Worm (Caenorhabditis elegans) whole organism, late embryonic: Measurements from ENCODE around the gene R04F11.5.

ENCODE experiments used
- C08G9.2 ChIP-seq: sonication (generic microtip); optimal IDR thresholded peaks from 2 replicates; lab custom pipeline; 2016; ENCODE audit warnings: mild to moderate bottlenecking, missing genetic modification characterization, moderate library complexity, missing compliant biosample characterization
- C38D4.7 ChIP-seq: fragments of 200-800 bp; sonication (Bioruptor generic); optimal IDR thresholded peaks from 2 replicates; lab custom pipeline; 2018; ENCODE audit warnings: mild to moderate bottlenecking, missing genetic modification characterization, moderate library complexity, missing compliant biosample characterization
- F13H6.1 ChIP-seq: sonication (generic microtip); optimal IDR thresholded peaks from 2 replicates; lab custom pipeline; 2016; ENCODE audit warnings: missing genetic modification characterization, missing compliant biosample characterization
- K09A11.1 ChIP-seq: sonication (generic microtip); optimal IDR thresholded peaks from 2 replicates; lab custom pipeline; 2017; ENCODE audit warnings: antibody characterized with exemption, mild to moderate bottlenecking, missing genetic modification characterization, missing compliant biosample characterization; ENCODE audit not compliant: insufficient read depth
- T23F11.4 ChIP-seq: fragments of 200-800 bp; sonication (Bioruptor generic); optimal IDR thresholded peaks from 2 replicates; lab custom pipeline; 2018; ENCODE audit warnings: mild to moderate bottlenecking, missing genetic modification characterization, missing compliant biosample characterization
- Y22D7AL.16 ChIP-seq: sonication (generic microtip); optimal IDR thresholded peaks from 2 replicates; lab custom pipeline; 2016; ENCODE audit warnings: missing genetic modification characterization, missing compliant biosample characterization
- ahr-1 ChIP-seq: sonication (generic microtip); optimal IDR thresholded peaks from 2 replicates; lab custom pipeline; 2016; ENCODE audit warnings: missing genetic modification characterization, missing compliant biosample characterization
- ceh-14 ChIP-seq: sonication (generic microtip); optimal IDR thresholded peaks from 2 replicates; lab custom pipeline; 2016; ENCODE audit warnings: missing genotype, missing genetic modification characterization, missing compliant biosample characterization
- ceh-2 ChIP-seq: sonication (generic microtip); optimal IDR thresholded peaks from 2 replicates; lab custom pipeline; 2016; ENCODE audit warnings: missing genotype, missing genetic modification characterization, missing compliant biosample characterization
- ceh-22 ChIP-seq: sonication (generic microtip); optimal IDR thresholded peaks from 2 replicates; lab custom pipeline; 2017; ENCODE audit warnings: missing biosample characterization, missing genetic modification characterization
- ceh-30 ChIP-seq: fragments of 150-350 bp; optimal IDR thresholded peaks from 2 replicates; lab custom pipeline; 2014; ENCODE audit warnings: missing biosample characterization, missing genetic modification characterization
- ceh-34 ChIP-seq: sonication (generic microtip); optimal IDR thresholded peaks from 2 replicates; lab custom pipeline; 2016; ENCODE audit warnings: mild to moderate bottlenecking, missing genetic modification characterization, missing compliant biosample characterization
- ceh-45 ChIP-seq: fragments of 200-800 bp; sonication (Bioruptor generic); IDR thresholded peaks from 2 replicates; pipeline ENCODE4 v1.3.6; 2022; ENCODE audit warnings: missing genetic modification reagents, missing genetic modification characterization, missing compliant biosample characterization
- ceh-6 ChIP-seq: fragments of 200-800 bp; sonication (Bioruptor generic); optimal IDR thresholded peaks from 2 replicates; lab custom pipeline; 2018; ENCODE audit warnings: mild to moderate bottlenecking, missing genetic modification characterization, missing compliant biosample characterization
- che-1 ChIP-seq: sonication (generic microtip); optimal IDR thresholded peaks from 2 replicates; lab custom pipeline; 2016; ENCODE audit warnings: mild to moderate bottlenecking, missing genetic modification characterization, missing compliant biosample characterization
- dmd-4 ChIP-seq: sonication (generic microtip); optimal IDR thresholded peaks from 2 replicates; lab custom pipeline; 2016; ENCODE audit warnings: borderline replicate concordance, missing genetic modification characterization, missing compliant biosample characterization
- dve-1 ChIP-seq: sonication (generic microtip); optimal IDR thresholded peaks from 2 replicates; lab custom pipeline; 2017; ENCODE audit warnings: antibody characterized with exemption, mild to moderate bottlenecking, missing genetic modification characterization, missing compliant biosample characterization
- elt-4 ChIP-seq: sonication (generic microtip); optimal IDR thresholded peaks from 2 replicates; lab custom pipeline; 2016; ENCODE audit warnings: missing genetic modification characterization, missing compliant biosample characterization
- eyg-1 ChIP-seq: sonication (generic microtip); optimal IDR thresholded peaks from 2 replicates; lab custom pipeline; 2016; ENCODE audit warnings: missing genotype, missing genetic modification characterization, missing compliant biosample characterization
- fkh-10 ChIP-seq: fragments of 150-350 bp; optimal IDR thresholded peaks from 2 replicates; lab custom pipeline; 2014; ENCODE audit warnings: missing biosample characterization, missing genetic modification reagents, missing genetic modification characterization
- fkh-6 ChIP-seq: sonication (generic microtip); optimal IDR thresholded peaks from 2 replicates; lab custom pipeline; 2016; ENCODE audit warnings: missing genetic modification characterization, missing compliant biosample characterization
- hlh-13 ChIP-seq: fragments of 200-800 bp; sonication (Bioruptor generic); optimal IDR thresholded peaks from 2 replicates; lab custom pipeline; 2018; ENCODE audit warnings: mild to moderate bottlenecking, missing genetic modification characterization, missing compliant biosample characterization
- hlh-15 ChIP-seq: sonication (generic microtip); optimal IDR thresholded peaks from 2 replicates; lab custom pipeline; 2016; ENCODE audit warnings: missing genetic modification characterization, missing compliant biosample characterization
- hlh-30 ChIP-seq: sonication (generic microtip); optimal IDR thresholded peaks from 2 replicates; lab custom pipeline; 2017; ENCODE audit warnings: antibody characterized with exemption, missing genetic modification characterization, missing compliant biosample characterization; ENCODE audit not compliant: insufficient read depth
- lim-6 ChIP-seq: sonication (generic microtip); optimal IDR thresholded peaks from 2 replicates; lab custom pipeline; 2016; ENCODE audit warnings: missing genetic modification characterization, missing compliant biosample characterization
- lin-11 ChIP-seq: fragments of 200-800 bp; sonication (Bioruptor generic); optimal IDR thresholded peaks from 2 replicates; lab custom pipeline; 2018; ENCODE audit warnings: mild to moderate bottlenecking, missing genetic modification characterization, missing compliant biosample characterization
- madf-2 ChIP-seq: sonication (generic microtip); optimal IDR thresholded peaks from 2 replicates; lab custom pipeline; 2017; ENCODE audit warnings: missing genetic modification characterization, missing compliant biosample characterization
- nhr-11 ChIP-seq: fragments of 150-350 bp; optimal IDR thresholded peaks from 2 replicates; lab custom pipeline; 2014; ENCODE audit warnings: missing biosample characterization, missing genetic modification characterization
- nhr-232 ChIP-seq: sonication (generic microtip); optimal IDR thresholded peaks from 2 replicates; lab custom pipeline; 2016; ENCODE audit warnings: missing genetic modification characterization, missing compliant biosample characterization
- pag-3 ChIP-seq: sonication (generic microtip); optimal IDR thresholded peaks from 2 replicates; lab custom pipeline; 2016; ENCODE audit warnings: missing compliant biosample characterization, missing genetic modification characterization, borderline replicate concordance
- pax-1 ChIP-seq: fragments of 150-350 bp; optimal IDR thresholded peaks from 2 replicates; lab custom pipeline; 2014; ENCODE audit warnings: missing biosample characterization, missing genetic modification characterization
- pha-2 ChIP-seq: sonication (generic microtip); optimal IDR thresholded peaks from 2 replicates; lab custom pipeline; 2017; ENCODE audit warnings: mild to moderate bottlenecking, missing genetic modification characterization, missing compliant biosample characterization
- pha-4 ChIP-seq: fragments of 150-350 bp; optimal IDR thresholded peaks from 2 replicates; lab custom pipeline; 2018; ENCODE audit warnings: missing biosample characterization, missing genetic modification reagents, missing genetic modification characterization
- pros-1 ChIP-seq: fragments of 150-350 bp; optimal IDR thresholded peaks from 2 replicates; lab custom pipeline; 2014; ENCODE audit warnings: missing biosample characterization, missing genetic modification reagents, missing genetic modification characterization
- sdc-2 ChIP-seq: sonication (generic microtip); optimal IDR thresholded peaks from 2 replicates; lab custom pipeline; 2016; ENCODE audit warnings: missing genotype, missing genetic modification characterization, missing compliant biosample characterization
- tbx-7 ChIP-seq: sonication (generic microtip); optimal IDR thresholded peaks from 2 replicates; lab custom pipeline; 2016; ENCODE audit warnings: missing genotype, missing genetic modification characterization, missing compliant biosample characterization
- ttx-3 ChIP-seq: sonication (generic microtip); optimal IDR thresholded peaks from 2 replicates; lab custom pipeline; 2016; ENCODE audit warnings: missing genetic modification reagents, missing genetic modification characterization, missing compliant biosample characterization
- unc-42 ChIP-seq: sonication (generic microtip); optimal IDR thresholded peaks from 2 replicates; lab custom pipeline; 2016; ENCODE audit warnings: missing genotype, missing genetic modification characterization, missing compliant biosample characterization
- unc-55 ChIP-seq: sonication (generic microtip); optimal IDR thresholded peaks from 2 replicates; lab custom pipeline; 2017; ENCODE audit warnings: missing biosample characterization, missing genetic modification reagents, missing genetic modification characterization
- zip-5 ChIP-seq: sonication (generic microtip); optimal IDR thresholded peaks from 2 replicates; lab custom pipeline; 2016; ENCODE audit warnings: missing genetic modification characterization, missing compliant biosample characterization

The R04F11.5 gene

DNA sequence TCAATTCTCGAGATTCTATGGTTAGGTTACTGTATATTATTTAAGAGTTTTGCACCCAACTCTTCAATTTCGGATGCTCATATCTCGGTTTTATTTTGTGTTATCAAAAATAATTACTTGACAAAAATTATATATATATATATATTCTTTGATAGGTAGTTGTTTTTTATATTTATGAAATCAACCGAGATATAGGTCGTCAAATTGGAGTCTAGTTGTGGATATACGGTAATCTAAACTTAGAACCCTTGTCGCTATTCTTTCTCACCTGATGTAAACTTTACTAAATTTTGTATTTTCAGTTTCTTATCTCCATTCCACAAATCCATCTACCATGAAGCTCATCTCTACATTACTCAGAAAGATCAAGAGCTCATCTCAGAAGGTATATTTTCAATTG is 34.6 kb downstream of the R04F11.5 start, which contains the start of gene F55C5.10:
F55C5.10 (plus strand) TSS at position 301 of the 400 bp plus-strand sequence.
- TF ChIP-seq che-1 (tag; lab: Kevin White, UChicago) = no peak
- no peak for TF ChIP-seq pha-2 (tag; lab: Kevin White, UChicago)
- TF ChIP-seq sdc-2 = no peak
- no peak for TF ChIP-seq Y22D7AL.16 (tag; lab: Kevin White, UChicago)
- TF ChIP-seq lin-11 = no peak
- no peak for TF ChIP-seq madf-2 (tag; lab: Kevin White, UChicago)
- no peak for TF ChIP-seq ceh-30
- TF ChIP-seq C08G9.2 (tag; lab: Kevin White, UChicago) = no peak
- TF ChIP-seq pha-4 (tag; lab: Kevin White, UChicago) = no peak
- TF ChIP-seq T23F11.4 = no peak
- TF ChIP-seq elt-4 (tag; lab: Kevin White, UChicago) = no peak

DNA sequence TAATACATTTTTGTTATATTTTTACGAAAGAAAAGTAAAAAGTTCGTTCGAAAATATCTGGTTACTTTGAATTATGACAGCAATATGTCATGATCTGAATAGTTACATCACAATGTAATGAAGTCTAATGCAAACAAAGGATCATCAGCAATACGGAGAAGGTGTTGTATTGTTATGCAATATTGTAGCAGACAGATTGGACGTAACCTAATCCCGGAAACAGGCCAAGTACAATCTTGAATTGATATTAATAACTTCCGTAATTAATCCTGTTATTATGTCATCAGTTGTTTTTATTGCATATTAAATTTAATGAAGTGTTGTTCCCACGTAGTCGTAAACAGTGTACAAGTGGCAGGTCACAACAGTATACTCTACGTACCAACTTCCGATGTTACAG is 36.3 kb downstream of the R04F11.5 start:
- no peak for TF ChIP-seq dmd-4

ce11 chrV:12276946-12277345 is 40.9 kb downstream of the R04F11.5 start, which contains the start of gene bnc-1:
Gene bnc-1 (minus strand): TSS chrV:12277046.
- no peak for TF ChIP-seq ceh-34 (tag; lab: Kevin White, UChicago)
- no peak for TF ChIP-seq hlh-30 (tag; lab: Kevin White, UChicago)
- TF ChIP-seq ahr-1 (tag; lab: Kevin White, UChicago) = no peak
- TF ChIP-seq hlh-15 (tag; lab: Kevin White, UChicago) = no peak
- TF ChIP-seq tbx-7 (tag; lab: Kevin White, UChicago) = no peak
- TF ChIP-seq zip-5 (tag; lab: Kevin White, UChicago) = no peak
- no peak for TF ChIP-seq K09A11.1 (tag; lab: Kevin White, UChicago)
- no peak for TF ChIP-seq ceh-45 (GFP tag; lab: Robert Waterston, UW)
- no peak for TF ChIP-seq pha-2 (tag; lab: Kevin White, UChicago)
- no peak for TF ChIP-seq ceh-2 (tag; lab: Kevin White, UChicago)
- no peak for TF ChIP-seq pax-1 (tag; lab: Kevin White, UChicago)
- TF ChIP-seq nhr-232 (tag; lab: Kevin White, UChicago) = no peak
- no peak for TF ChIP-seq pha-4 (tag; lab: Kevin White, UChicago)
- no peak for TF ChIP-seq ceh-14 (tag; lab: Kevin White, UChicago)
- no peak for TF ChIP-seq dve-1
- no peak for TF ChIP-seq sdc-2
- TF ChIP-seq ceh-22 (tag; lab: Kevin White, UChicago) = no peak
- TF ChIP-seq lim-6 = no peak
- no peak for TF ChIP-seq eyg-1
- TF ChIP-seq nhr-11 (tag; lab: Kevin White, UChicago) = no peak

ce11 chrV:12275714-12276113 is 42.1 kb downstream of the R04F11.5 start:
- TF ChIP-seq pag-3 (tag; lab: Kevin White, UChicago) (no peak), pha-2 (tag; lab: Kevin White, UChicago) (no peak), fkh-10 (no peak), unc-55 (GFP tag; lab: Kevin White, UChicago) (no peak), pros-1 (tag; lab: Kevin White, UChicago) (no peak)
- TF ChIP-seq, all 69 proteins: peak for 0

- no peak for TF ChIP-seq elt-4 (tag; lab: Kevin White, UChicago)
- TF ChIP-seq C38D4.7 = no peak
- no peak for TF ChIP-seq unc-42 (tag; lab: Kevin White, UChicago)
- no peak for TF ChIP-seq sdc-2
- TF ChIP-seq ttx-3 (tag; lab: Kevin White, UChicago) = no peak
- TF ChIP-seq hlh-30 (tag; lab: Kevin White, UChicago) = no peak
- TF ChIP-seq F13H6.1 (tag; lab: Kevin White, UChicago) = no peak
- no peak for TF ChIP-seq Y22D7AL.16 (tag; lab: Kevin White, UChicago)
- no peak for TF ChIP-seq T23F11.4
- TF ChIP-seq hlh-13 = no peak
- TF ChIP-seq fkh-6 (tag; lab: Kevin White, UChicago) = no peak
- no peak for TF ChIP-seq fkh-10
- TF ChIP-seq ceh-6 (GFP tag; lab: Kevin White, UChicago) = no peak
- no peak for TF ChIP-seq ceh-22 (tag; lab: Kevin White, UChicago)
- TF ChIP-seq, all 69 proteins: peak for 0
These were observed 46.3 kb downstream of the R04F11.5 start, which contains the start of the genes tsfm-1 and capg-2 for ce11 chrV:12271495-12271894. Gene tsfm-1 (minus strand): TSS chrV:12271551. Gene capg-2 (plus strand): TSS chrV:12271873.
